Fruit fly (Drosophila melanogaster): ENCODE measurements around the gene CG17544.

- TF ChIP-seq esn (GFP tag; optimal IDR thresholded peaks at IDR 0.05) (no peak), Eip78C (GFP tag) (no peak), spab (GFP tag; optimal IDR thresholded peaks at IDR 0.05) (no peak), CG10669 (GFP tag; optimal IDR thresholded peaks at IDR 0.05) (no peak), CG6163 (GFP tag; IDR thresholded peaks at IDR 0.05) (no peak), CG7368 (GFP tag; optimal IDR thresholded peaks at IDR 0.05) (no peak)
Observed at dm6 chr2L:19366730-19367129, 31.6 kb downstream of the CG17544 start.

All from whole organism, prepupa.